Fruit fly (Drosophila melanogaster) whole organism, wandering third instar larva: ENCODE data around the gene CG10710.

Experiments
- Hr83 ChIP-seq: fragments of 200-300 bp; sonication (Bioruptor generic); optimal IDR thresholded peaks from 2 replicates; lab custom pipeline; 2016; ENCODE audit warnings: missing biosample characterization, mild to moderate bottlenecking, missing genetic modification characterization, moderate library complexity; ENCODE audit not compliant: poor library complexity, severe bottlenecking
- brk ChIP-seq: fragments of 200-800 bp; sonication (Bioruptor generic); optimal IDR thresholded peaks from 2 replicates; lab custom pipeline; 2016; ENCODE audit warnings: missing biosample characterization, mild to moderate bottlenecking, missing genetic modification characterization
- dmrt93B ChIP-seq: fragments of 200-800 bp; sonication (Bioruptor generic); optimal IDR thresholded peaks from 2 replicates; lab custom pipeline; 2018; ENCODE audit warnings: missing biosample characterization, mild to moderate bottlenecking, missing genetic modification characterization
- ey ChIP-seq: fragments of 200-800 bp; sonication (Bioruptor generic); optimal IDR thresholded peaks from 2 replicates; lab custom pipeline; 2016; ENCODE audit warnings: missing biosample characterization, missing genetic modification characterization
- sv ChIP-seq: fragments of 200-800 bp; sonication (Bioruptor generic); optimal IDR thresholded peaks from 3 replicates; lab custom pipeline; 2016; ENCODE audit warnings: missing biosample characterization, missing genetic modification characterization

dm6 chr3L:13488129-13488876, 31.1 kb downstream of the CG10710 start:
- TF ChIP-seq dmrt93B (GFP tag; lab: Kevin White, UChicago) (peak; percentile 38), Hr83 (GFP tag; lab: Kevin White, UChicago) (no peak), brk (GFP tag; lab: Kevin White, UChicago) (no peak), ey (GFP tag; lab: Kevin White, UChicago) (peak; percentile 39), sv (GFP tag; lab: Kevin White, UChicago) (no peak)
